Worm (Caenorhabditis elegans): ENCODE results near the gene mif-4.
A peak's percentile ranks its signal among the peaks of the same experiment; 100 is the strongest.

The mif-4 gene

ce11 chrIV:6376473-6377115 is 40.8 kb upstream of the mif-4 start, which contains the start of the genes hrpf-2 and bli-6 (continued):
- TF ChIP-seq nhr-237 (tag; optimal IDR thresholded peaks at IDR 0.05) (no peak), nhr-6 (tag; optimal IDR thresholded peaks at IDR 0.05) (peak; percentile 27), dmd-4 (tag; optimal IDR thresholded peaks at IDR 0.05) (no peak), peb-1 (tag; optimal IDR thresholded peaks at IDR 0.05) (no peak), lsy-2 (tag; optimal IDR thresholded peaks at IDR 0.05) (peak; percentile 76 to 85), unc-55 (GFP tag; optimal IDR thresholded peaks at IDR 0.05) (peak; percentile 85), ZK546.5 (tag; optimal IDR thresholded peaks at IDR 0.05) (peak; percentile 20), crh-2 (tag; optimal IDR thresholded peaks at IDR 0.05) (peak; percentile 81), sma-9 (GFP tag; optimal IDR thresholded peaks at IDR 0.05) (peak; percentile 64), sma-9 (tag; optimal IDR thresholded peaks at IDR 0.05) (no peak), blmp-1 (tag; optimal IDR thresholded peaks at IDR 0.05; ENCODE audit: insufficient read depth) (peak; percentile 13), ceh-82 (tag; optimal IDR thresholded peaks at IDR 0.05) (no peak), mab-5 (tag; optimal IDR thresholded peaks at IDR 0.05) (peak; percentile 50), ceh-16 (tag; optimal IDR thresholded peaks at IDR 0.05) (no peak)

- TF ChIP-seq ama-1 (optimal IDR thresholded peaks at IDR 0.05) (no peak), nhr-6 (tag; optimal IDR thresholded peaks at IDR 0.05) (no peak), lin-39 (tag; optimal IDR thresholded peaks at IDR 0.05) (no peak), nhr-23 (tag; optimal IDR thresholded peaks at IDR 0.05) (no peak), unc-55 (GFP tag; optimal IDR thresholded peaks at IDR 0.05) (no peak)
Observed at ce11 chrIV:6373721-6374120, 37.9 kb upstream of the mif-4 start.

- TF ChIP-seq lin-13 (GFP tag; optimal IDR thresholded peaks at IDR 0.05) (no peak), unc-55 (GFP tag; optimal IDR thresholded peaks at IDR 0.05) (no peak), nhr-10 (tag; optimal IDR thresholded peaks at IDR 0.05) (no peak), nhr-25 (tag; optimal IDR thresholded peaks at IDR 0.05) (no peak), C34F6.9 (tag; optimal IDR thresholded peaks at IDR 0.05) (no peak), lin-39 (tag; optimal IDR thresholded peaks at IDR 0.05) (no peak), snpc-4 (tag; optimal IDR thresholded peaks at IDR 0.05) (no peak), egl-27 (tag; optimal IDR thresholded peaks at IDR 0.05) (no peak), peb-1 (tag; optimal IDR thresholded peaks at IDR 0.05) (no peak), gmeb-1 (tag; optimal IDR thresholded peaks at IDR 0.05) (no peak), nhr-11 (tag; optimal IDR thresholded peaks at IDR 0.05) (no peak), R02D3.7 (tag; optimal IDR thresholded peaks at IDR 0.05) (no peak), elt-1 (tag; optimal IDR thresholded peaks at IDR 0.05) (no peak)
Observed at ce11 chrIV:6372993-6373392, 37.2 kb upstream of the mif-4 start, which contains the start of gene smg-3. Gene smg-3 (minus strand): TSS chrIV:6373093.

ce11 chrIV:6372267-6372666 is 36.5 kb upstream of the mif-4 start:
- TF ChIP-seq sma-9 (GFP tag; optimal IDR thresholded peaks at IDR 0.05): no peak
- no peak for TF ChIP-seq sma-9 (tag; optimal IDR thresholded peaks at IDR 0.05)
- TF ChIP-seq mdl-1 (tag; optimal IDR thresholded peaks at IDR 0.05): no peak
- no peak for TF ChIP-seq nhr-23 (tag; optimal IDR thresholded peaks at IDR 0.05)
- TF ChIP-seq ztf-11 (tag; optimal IDR thresholded peaks at IDR 0.05): no peak
- no peak for TF ChIP-seq nhr-129 (tag; optimal IDR thresholded peaks at IDR 0.05)
- TF ChIP-seq lsy-2 (tag; optimal IDR thresholded peaks at IDR 0.05): no peak
- no peak for TF ChIP-seq ceh-82 (tag; optimal IDR thresholded peaks at IDR 0.05)
- no peak for TF ChIP-seq C34F6.9 (tag; optimal IDR thresholded peaks at IDR 0.05)
- no peak for TF ChIP-seq ZK546.5 (tag; optimal IDR thresholded peaks at IDR 0.05)
- no peak for TF ChIP-seq egl-27 (tag; optimal IDR thresholded peaks at IDR 0.05)
- TF ChIP-seq nhr-77 (tag; optimal IDR thresholded peaks at IDR 0.05): no peak
- TF ChIP-seq ztf-4 (tag; optimal IDR thresholded peaks at IDR 0.05): no peak
- TF ChIP-seq blmp-1 (tag; optimal IDR thresholded peaks at IDR 0.05; ENCODE audit: insufficient read depth): no peak
- no peak for TF ChIP-seq skn-1 (tag; optimal IDR thresholded peaks at IDR 0.05)
- TF ChIP-seq gmeb-1 (tag; optimal IDR thresholded peaks at IDR 0.05): no peak

- peak; percentile 37 for TF ChIP-seq sma-3 (GFP tag; optimal IDR thresholded peaks at IDR 0.05)
- peak; percentile 82 for TF ChIP-seq gmeb-1 (tag; optimal IDR thresholded peaks at IDR 0.05)
- no peak for TF ChIP-seq elt-1 (tag; optimal IDR thresholded peaks at IDR 0.05)
- TF ChIP-seq lsy-2 (tag; optimal IDR thresholded peaks at IDR 0.05): peak in 1 of 2 experiments; percentile 48
- TF ChIP-seq nhr-25 (tag; optimal IDR thresholded peaks at IDR 0.05): peak; percentile 43
- peak; percentile 7 for TF ChIP-seq sma-9 (GFP tag; optimal IDR thresholded peaks at IDR 0.05)
- TF ChIP-seq sma-9 (tag; optimal IDR thresholded peaks at IDR 0.05): no peak
- peak; percentile 26 for TF ChIP-seq unc-55 (GFP tag; optimal IDR thresholded peaks at IDR 0.05)
- no peak for TF ChIP-seq R02D3.7 (tag; optimal IDR thresholded peaks at IDR 0.05)
- no peak for TF ChIP-seq mbf-1 (tag; optimal IDR thresholded peaks at IDR 0.05)
- peak; percentile 0 for TF ChIP-seq crh-2 (tag; optimal IDR thresholded peaks at IDR 0.05)
Observed at ce11 chrIV:6369489-6369888, 33.7 kb upstream of the mif-4 start.

All from whole organism, L2 larva.